Worm (Caenorhabditis elegans) whole organism, L2 larva: ENCODE measurements around the gene unc-103.

Source experiments
- alr-1 ChIP-seq: fragments of 150-350 bp; optimal IDR thresholded peaks from 2 replicates; lab custom pipeline; 2014; ENCODE audit warnings: missing biosample characterization, missing genetic modification characterization
- ama-1 ChIP-seq: fragments of 150-350 bp; optimal IDR thresholded peaks from 2 replicates; lab custom pipeline; 2018; ENCODE audit warnings: inconsistent platforms
- fos-1 ChIP-seq: fragments of 150-350 bp; optimal IDR thresholded peaks from 2 replicates; lab custom pipeline; 2014; ENCODE audit warnings: missing biosample characterization, missing genetic modification characterization
- nhr-12 ChIP-seq: fragments of 150-350 bp; optimal IDR thresholded peaks from 2 replicates; lab custom pipeline; 2014; ENCODE audit warnings: missing biosample characterization, missing genetic modification characterization
- nhr-129 ChIP-seq: fragments of 150-350 bp; optimal IDR thresholded peaks from 2 replicates; lab custom pipeline; 2014; ENCODE audit warnings: missing biosample characterization, missing genetic modification characterization
- nhr-237 ChIP-seq: fragments of 150-350 bp; optimal IDR thresholded peaks from 2 replicates; lab custom pipeline; 2014; ENCODE audit warnings: missing biosample characterization, missing genetic modification characterization
- sem-4 ChIP-seq: fragments of 150-350 bp; optimal IDR thresholded peaks from 2 replicates; lab custom pipeline; 2014; ENCODE audit warnings: missing biosample characterization, missing genetic modification reagents, missing genetic modification characterization
- zag-1 ChIP-seq: fragments of 150-350 bp; optimal IDR thresholded peaks from 2 replicates; lab custom pipeline; 2014; ENCODE audit warnings: missing biosample characterization, missing genetic modification characterization

DNA sequence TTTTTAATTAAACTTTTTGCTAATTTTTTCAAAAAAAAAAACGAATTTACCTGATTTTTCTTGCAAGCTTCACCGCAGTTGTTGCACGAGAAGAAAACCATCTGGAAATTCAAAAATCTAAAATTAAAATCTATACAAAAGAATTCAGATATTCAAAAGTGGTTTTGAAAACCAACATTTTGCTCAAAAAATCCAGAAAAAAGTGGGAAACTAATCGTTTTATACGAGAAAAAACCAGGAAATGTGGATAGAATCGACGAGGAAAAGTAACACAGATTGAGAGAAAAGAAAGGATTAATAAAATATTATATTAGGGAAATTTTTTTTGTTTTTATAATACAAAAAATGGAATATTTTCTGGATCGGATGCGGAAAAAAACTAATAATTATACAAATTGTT is 48.9 kb downstream of the unc-103 start, which contains the start of gene C16C10.8:
- TF ChIP-seq nhr-129 (tag; lab: Kevin White, UChicago), result no peak
- no peak for TF ChIP-seq ama-1 (lab: Kevin White, UChicago)
- TF ChIP-seq sem-4 (tag; lab: Kevin White, UChicago), result no peak
- TF ChIP-seq fos-1 (tag; lab: Kevin White, UChicago), result no peak
- no peak for TF ChIP-seq zag-1 (tag; lab: Kevin White, UChicago)
- TF ChIP-seq nhr-237 (tag; lab: Kevin White, UChicago), result no peak
- no peak for TF ChIP-seq nhr-12 (tag; lab: Kevin White, UChicago)
- TF ChIP-seq alr-1 (tag; lab: Kevin White, UChicago), result no peak
